Worm (Caenorhabditis elegans): Measurements from ENCODE around the gene dylt-2.

- TF ChIP-seq ref-1 (GFP tag; conservative IDR thresholded peaks at IDR 0.05) (no peak), med-1 (GFP tag; optimal IDR thresholded peaks at IDR 0.05; ENCODE audit: insufficient read depth) (no peak), T22C8.4 (GFP tag; IDR thresholded peaks at IDR 0.05) (no peak)
These were observed 40.7 kb upstream of the dylt-2 start, which contains the start of gene nmur-1 for ce11 chrX:8980676-8981075.
